Fruit fly (Drosophila melanogaster) whole organism: ENCODE measurements around the gene CG43295.

Experiments used
- CG8478 ChIP-seq: fragments of >200 bp; optimal IDR thresholded peaks from 2 replicates; lab custom pipeline; 2018; ENCODE audit warnings: inconsistent platforms
- Dll ChIP-seq: fragments of >200 bp; optimal IDR thresholded peaks from 2 replicates; lab custom pipeline; 2017
- EcR ChIP-seq, 2 experiments: fragments of >200 bp; optimal IDR thresholded peaks; 2 replicates each; lab custom pipeline; 2017; ENCODE audit warnings: missing biosample characterization in 2 of 2, missing genetic modification characterization in 2 of 2, missing genetic modification reagents in 2 of 2
- pan ChIP-seq: fragments of >200 bp; optimal IDR thresholded peaks from 2 replicates; lab custom pipeline; 2017
- psq ChIP-seq: fragments of >200 bp; optimal IDR thresholded peaks from 2 replicates; lab custom pipeline; 2017
- usp ChIP-seq: fragments of >200 bp; optimal IDR thresholded peaks from 2 replicates; lab custom pipeline; 2017; ENCODE audit warnings: missing biosample characterization, missing genetic modification characterization, mixed read lengths

CG43295 gene

dm6 chr3L:16153650-16154049, 48.0 kb downstream of the CG43295 start:
- TF ChIP-seq EcR (GFP tag; optimal IDR thresholded peaks at IDR 0.05; lab: Kevin White, UChicago) = no peak
- TF ChIP-seq psq = no peak
- TF ChIP-seq usp = no peak
- TF ChIP-seq CG8478 = no peak
- no peak for TF ChIP-seq pan (lab: Kevin White, UChicago)
- no peak for TF ChIP-seq Dll (lab: Kevin White, UChicago)

- TF ChIP-seq EcR (GFP tag; optimal IDR thresholded peaks at IDR 0.05; lab: Kevin White, UChicago) (no peak), usp (no peak), CG8478 (no peak), pan (lab: Kevin White, UChicago) (no peak), psq (no peak), Dll (lab: Kevin White, UChicago) (no peak)
These were observed 49.9 kb downstream of the CG43295 start for dm6 chr3L:16155547-16155946.
